Fruit fly (Drosophila melanogaster): Measurements from ENCODE around the gene CG8001.
A peak's percentile ranks its signal among the peaks of the same experiment; 100 is the strongest.

The CG8001 gene

DNA sequence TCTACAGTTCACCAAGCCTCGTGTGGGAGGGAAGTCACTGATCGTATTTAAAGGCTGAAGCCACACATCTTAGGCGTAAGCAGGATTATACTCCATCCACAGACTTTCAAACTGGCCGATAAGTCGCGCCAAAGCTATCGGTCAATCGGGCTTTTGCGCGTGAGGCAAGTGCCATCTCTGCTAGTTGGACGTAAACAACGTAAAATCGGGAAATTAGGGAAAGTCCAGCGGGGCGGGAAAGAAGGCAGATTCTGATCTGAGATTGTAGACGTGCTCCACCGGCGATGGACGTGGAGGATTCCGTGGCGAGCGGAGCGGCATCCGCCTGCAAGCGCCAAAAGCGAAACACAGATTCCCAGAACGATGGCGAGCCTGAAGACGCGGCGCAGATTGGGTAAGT lies at the start of gene CG8001 (continued):
- TF ChIP-seq bbx (GFP tag; IDR thresholded peaks at IDR 0.05; ENCODE audit: partially characterized antibody): peak; percentile 69
- no peak for TF ChIP-seq tap (tag; optimal IDR thresholded peaks at IDR 0.05)
- TF ChIP-seq vnd (GFP tag; IDR thresholded peaks at IDR 0.05; ENCODE audit: partially characterized antibody): no peak
- no peak for TF ChIP-seq lov (optimal IDR thresholded peaks at IDR 0.05)
- no peak for TF ChIP-seq lov (GFP tag; IDR thresholded peaks at IDR 0.05)
- TF ChIP-seq tna (GFP tag; IDR thresholded peaks at IDR 0.05; ENCODE audit: partially characterized antibody): 0 out of 2 replicates have a peak, but pooled peaks have one; percentile 26
- TF ChIP-seq Doc3 (GFP tag; IDR thresholded peaks at IDR 0.05; ENCODE audit: partially characterized antibody): peak; percentile 46; the same call in 1 of the 3 replicates
- peak; percentile 71 for TF ChIP-seq Bgb (GFP tag; IDR thresholded peaks at IDR 0.05; ENCODE audit: partially characterized antibody)
- peak; percentile 67 for TF ChIP-seq BEAF-32 (GFP tag; optimal IDR thresholded peaks at IDR 0.05)
- TF ChIP-seq CG16813 (GFP tag; IDR thresholded peaks at IDR 0.05; ENCODE audit: partially characterized antibody): 0 out of 3 replicates have a peak, but pooled peaks have one; percentile 33
- peak; percentile 71 for TF ChIP-seq unc-4 (GFP tag; IDR thresholded peaks at IDR 0.05; ENCODE audit: partially characterized antibody)
- peak; percentile 6 for TF ChIP-seq MESR4 (GFP tag; optimal IDR thresholded peaks at IDR 0.05)
- peak; percentile 65; the same call in 1 of the 3 replicates for TF ChIP-seq hb (GFP tag; IDR thresholded peaks at IDR 0.05; ENCODE audit: partially characterized antibody)
- peak; percentile 90 for TF ChIP-seq Dp (GFP tag; optimal IDR thresholded peaks at IDR 0.05)
- TF ChIP-seq dpn (GFP tag; optimal IDR thresholded peaks at IDR 0.05): no peak

dm6 chr3L:1709161-1709560 lies 46.8 kb upstream of the CG8001 start:
- TF ChIP-seq Ets65A (GFP tag) (peak; percentile 80), CG14667 (GFP tag; IDR thresholded peaks at IDR 0.05) (no peak)

DNA sequence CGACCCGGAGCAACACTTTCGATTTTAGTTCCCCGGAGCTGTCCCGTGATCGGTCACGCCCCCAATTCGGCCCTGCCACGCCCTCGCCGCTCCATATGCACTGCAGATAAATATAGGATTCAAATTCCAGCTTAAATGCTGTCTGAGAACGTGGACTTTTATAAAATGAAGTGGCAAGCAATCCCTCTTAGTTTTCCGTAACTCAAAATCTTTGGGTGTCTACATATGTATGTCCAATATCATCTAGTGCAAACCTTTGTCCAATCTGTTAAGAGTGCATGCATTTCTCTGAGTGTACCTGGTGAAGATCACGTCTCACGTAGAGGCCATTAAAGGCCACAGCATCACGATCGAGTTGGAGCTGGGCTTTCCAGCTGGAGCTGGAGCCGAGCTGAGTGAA lies 45.4 kb upstream of the CG8001 start:
- TF ChIP-seq CG2129 (GFP tag; IDR thresholded peaks at IDR 0.05; ENCODE audit: partially characterized antibody): no peak
- TF ChIP-seq Drgx (GFP tag; IDR thresholded peaks at IDR 0.05): peak; percentile 32; the same call in 1 of the 2 replicates

DNA sequence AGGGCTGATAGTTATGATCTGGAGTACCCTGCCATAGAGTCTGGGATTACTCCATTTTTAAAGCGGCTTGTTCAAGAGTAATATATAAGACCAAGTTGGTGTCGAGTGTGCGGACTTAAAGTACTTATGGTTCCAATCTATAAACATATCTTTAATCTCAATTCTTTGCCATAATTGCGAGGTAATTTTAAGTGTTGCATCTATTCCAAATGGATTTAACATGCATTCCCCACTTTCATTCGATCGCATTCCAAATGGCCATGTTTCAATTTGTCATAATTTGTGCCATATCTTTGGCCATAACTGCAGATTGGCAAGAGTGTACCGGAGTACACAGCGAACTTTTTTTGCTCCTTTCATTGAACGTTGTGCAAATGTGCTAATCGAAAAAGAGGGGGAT lies 44.7 kb upstream of the CG8001 start:
- TF ChIP-seq Oli (tag; optimal IDR thresholded peaks at IDR 0.05): no peak
- TF ChIP-seq grn (GFP tag; optimal IDR thresholded peaks at IDR 0.05): no peak
- TF ChIP-seq CG9437 (GFP tag; optimal IDR thresholded peaks at IDR 0.05): no peak
- TF ChIP-seq salm (tag; optimal IDR thresholded peaks at IDR 0.05): no peak
- TF ChIP-seq CG15073 (GFP tag; optimal IDR thresholded peaks at IDR 0.05): no peak
- TF ChIP-seq ash1 (GFP tag; optimal IDR thresholded peaks at IDR 0.05): no peak
- no peak for TF ChIP-seq lbe (GFP tag; optimal IDR thresholded peaks at IDR 0.05)
- TF ChIP-seq CG31224 (GFP tag; IDR thresholded peaks at IDR 0.05): no peak
- no peak for TF ChIP-seq Blimp-1 (GFP tag; optimal IDR thresholded peaks at IDR 0.05)
- no peak for TF ChIP-seq psq (GFP tag; optimal IDR thresholded peaks at IDR 0.05)
- no peak for TF ChIP-seq CG8478 (optimal IDR thresholded peaks at IDR 0.05)
- no peak for TF ChIP-seq CG9932 (GFP tag; IDR thresholded peaks at IDR 0.05)

dm6 chr3L:1723053-1723452 lies 32.9 kb upstream of the CG8001 start, which contains the start of gene CG18171:
TSS of gene CG18171 (minus strand) at chr3L:1723153.
- TF ChIP-seq corto (GFP tag; optimal IDR thresholded peaks at IDR 0.05) (no peak), inv (GFP tag; IDR thresholded peaks at IDR 0.05; ENCODE audit: partially characterized antibody) (no peak), CG9609 (GFP tag; optimal IDR thresholded peaks at IDR 0.05) (no peak), CG2116 (GFP tag; optimal IDR thresholded peaks at IDR 0.05) (no peak)
